Worm (Caenorhabditis elegans) whole organism, young adult: ENCODE measurements around the gene C29E4.17.
A peak's percentile ranks its signal among the peaks of the same experiment; 100 is the strongest.
"Not testable (repeated sequence)": the region's sequence is repeated elsewhere in the genome, so short reads cannot be mapped to it uniquely, and the experiment has no call there.

Source experiments
- B0019.2 ChIP-seq: fragments of 200-800 bp; sonication (Bioruptor generic); conservative IDR thresholded peaks from 2 replicates; pipeline ENCODE4 v1.3.6; 2022; ENCODE audit warnings: missing genetic modification reagents, missing genetic modification characterization, missing compliant biosample characterization
- B0261.1 ChIP-seq: sonication (generic microtip); optimal IDR thresholded peaks from 2 replicates; lab custom pipeline; 2016; ENCODE audit warnings: mild to moderate bottlenecking, missing genetic modification characterization, moderate library complexity, missing compliant biosample characterization
- C06A6.2 ChIP-seq: fragments of 200-800 bp; sonication (Bioruptor generic); conservative IDR thresholded peaks from 2 replicates; pipeline ENCODE4 v1.3.6; 2022; ENCODE audit warnings: missing genetic modification characterization, missing compliant biosample characterization
- C17E4.6 ChIP-seq: fragments of 200-800 bp; sonication (Bioruptor generic); IDR thresholded peaks from 2 replicates; pipeline ENCODE4 v1.3.6; 2022; ENCODE audit warnings: missing genetic modification reagents, missing genetic modification characterization, missing compliant biosample characterization
- F33H1.4 ChIP-seq: fragments of 200-800 bp; sonication (Bioruptor generic); IDR thresholded peaks from 2 replicates; pipeline ENCODE4 v1.3.6; 2022; ENCODE audit warnings: missing genetic modification reagents, missing genetic modification characterization, missing compliant biosample characterization
- F49E8.2 ChIP-seq: sonication (generic microtip); optimal IDR thresholded peaks from 3 replicates; lab custom pipeline; 2017; ENCODE audit warnings: missing genetic modification characterization, mild to moderate bottlenecking, missing compliant biosample characterization, antibody characterized with exemption, moderate library complexity; ENCODE audit not compliant: insufficient read depth
- F55B11.4 ChIP-seq: sonication (generic microtip); optimal IDR thresholded peaks from 2 replicates; lab custom pipeline; 2016; ENCODE audit warnings: missing compliant biosample characterization, missing genetic modification characterization, borderline replicate concordance; ENCODE audit not compliant: insufficient read depth
- K12H6.12 ChIP-seq: fragments of 200-800 bp; sonication (Bioruptor generic); optimal IDR thresholded peaks from 2 replicates; lab custom pipeline; 2018; ENCODE audit warnings: mild to moderate bottlenecking, missing genetic modification characterization, missing compliant biosample characterization
- Y53G8AR.9 ChIP-seq: fragments of 200-800 bp; sonication (Bioruptor generic); conservative IDR thresholded peaks from 2 replicates; pipeline ENCODE4 v1.3.6; 2022; ENCODE audit warnings: missing genetic modification reagents, missing genetic modification characterization, missing compliant biosample characterization
- Y56A3A.18 ChIP-seq: fragments of 200-800 bp; sonication (Bioruptor generic); IDR thresholded peaks from 2 replicates; pipeline ENCODE4 v1.3.6; 2022; ENCODE audit warnings: missing genetic modification reagents, missing genetic modification characterization, missing compliant biosample characterization
- ZK185.1 ChIP-seq: sonication (generic microtip); optimal IDR thresholded peaks from 2 replicates; lab custom pipeline; 2016; ENCODE audit warnings: mild to moderate bottlenecking, missing genetic modification characterization, missing compliant biosample characterization; ENCODE audit not compliant: poor library complexity, severe bottlenecking
- ama-1 ChIP-seq, 3 experiments: fragments of 150-350 bp in 1 of 3; sonication (generic microtip) in 2 of 3; optimal IDR thresholded peaks; 2 replicates each; lab custom pipeline; 2014 to 2018; ENCODE audit warnings: missing biosample characterization in 2 of 3, missing genetic modification characterization in 2 of 3, missing genetic modification reagents in 2 of 3
- attf-5 ChIP-seq: fragments of 200-800 bp; sonication (Bioruptor generic); optimal IDR thresholded peaks from 2 replicates; lab custom pipeline; 2018; ENCODE audit warnings: mild to moderate bottlenecking, missing genetic modification characterization, missing compliant biosample characterization
- cebp-1 ChIP-seq, 2 experiments: fragments of 200-800 bp in 1 of 2; sonication (Bioruptor generic) in 1 of 2; sonication (generic microtip) in 1 of 2; IDR thresholded peaks in 1 of 2; optimal IDR thresholded peaks in 1 of 2; 2 replicates each; pipeline versions ENCODE4 v1.3.6 to Lab custom; 2017 to 2022; ENCODE audit warnings: missing compliant biosample characterization in 2 of 2, missing genetic modification characterization in 2 of 2, mild to moderate bottlenecking in 1 of 2, missing genetic modification reagents in 1 of 2, moderate library complexity in 1 of 2
- ceh-58 ChIP-seq: fragments of 200-800 bp; sonication (Bioruptor generic); IDR thresholded peaks from 2 replicates; pipeline ENCODE4 v1.3.6; 2022; ENCODE audit warnings: missing genetic modification characterization, missing compliant biosample characterization
- ceh-79 ChIP-seq: sonication (generic microtip); optimal IDR thresholded peaks from 2 replicates; lab custom pipeline; 2017; ENCODE audit warnings: mild to moderate bottlenecking, missing genetic modification characterization, missing compliant biosample characterization
- dpl-1 ChIP-seq: fragments of 150-350 bp; optimal IDR thresholded peaks from 2 replicates; lab custom pipeline; 2014; ENCODE audit warnings: missing biosample characterization, missing genetic modification reagents, missing genetic modification characterization
- ekl-4 ChIP-seq: fragments of 200-800 bp; sonication (Bioruptor generic); IDR thresholded peaks from 2 replicates; pipeline ENCODE4 v1.3.6; 2022; ENCODE audit warnings: missing genetic modification reagents, missing genetic modification characterization, missing compliant biosample characterization
- hmg-1.2 ChIP-seq: fragments of 200-800 bp; sonication (Bioruptor generic); IDR thresholded peaks from 2 replicates; pipeline ENCODE4 v1.3.6; 2022; ENCODE audit warnings: missing genetic modification reagents, missing genetic modification characterization, missing compliant biosample characterization
- hrde-1 ChIP-seq: sonication (generic microtip); optimal IDR thresholded peaks from 2 replicates; lab custom pipeline; 2016; ENCODE audit warnings: missing genetic modification characterization, mild to moderate bottlenecking, missing compliant biosample characterization, moderate library complexity, missing genotype, missing genetic modification reagents, borderline replicate concordance
- lin-26 ChIP-seq: fragments of 200-800 bp; sonication (Bioruptor generic); IDR thresholded peaks from 2 replicates; pipeline ENCODE4 v1.3.6; 2022; ENCODE audit warnings: missing genetic modification reagents, missing genetic modification characterization, missing compliant biosample characterization
- lin-40 ChIP-seq: sonication (generic microtip); optimal IDR thresholded peaks from 2 replicates; lab custom pipeline; 2016; ENCODE audit warnings: missing genetic modification characterization, mild to moderate bottlenecking, missing compliant biosample characterization, missing genotype, missing genetic modification reagents
- lin-54 ChIP-seq: fragments of 200-800 bp; sonication (Bioruptor generic); optimal IDR thresholded peaks from 2 replicates; lab custom pipeline; 2018; ENCODE audit warnings: mild to moderate bottlenecking, missing genetic modification characterization, missing compliant biosample characterization
- madf-3 ChIP-seq: fragments of 200-800 bp; sonication (Bioruptor generic); IDR thresholded peaks from 2 replicates; pipeline ENCODE4 v1.3.6; 2022; ENCODE audit warnings: missing genetic modification reagents, missing genetic modification characterization, missing compliant biosample characterization
- madf-6 ChIP-seq: fragments of 200-800 bp; sonication (Bioruptor generic); IDR thresholded peaks from 2 replicates; pipeline ENCODE4 v1.3.6; 2022; ENCODE audit warnings: missing genetic modification reagents, missing genetic modification characterization, missing compliant biosample characterization
- mes-4 ChIP-seq: sonication (generic microtip); optimal IDR thresholded peaks from 2 replicates; lab custom pipeline; 2016; ENCODE audit warnings: missing genotype, missing genetic modification characterization, missing compliant biosample characterization
- nhr-80 ChIP-seq: sonication (generic microtip); optimal IDR thresholded peaks from 2 replicates; lab custom pipeline; 2016; ENCODE audit warnings: missing genetic modification characterization, missing compliant biosample characterization
- rpc-1 ChIP-seq, 2 experiments: fragments of 150-350 bp in 1 of 2; sonication (generic microtip) in 1 of 2; optimal IDR thresholded peaks; 2 replicates each; lab custom pipeline; 2014 to 2018; ENCODE audit warnings: missing biosample characterization in 1 of 2, missing genetic modification characterization in 1 of 2, missing genetic modification reagents in 1 of 2, missing genotype in 1 of 2
- snpc-3.4 ChIP-seq: sonication (generic microtip); optimal IDR thresholded peaks from 2 replicates; lab custom pipeline; 2017; ENCODE audit warnings: missing genetic modification characterization, mild to moderate bottlenecking, missing compliant biosample characterization, antibody characterized with exemption, moderate library complexity, missing genotype, missing genetic modification reagents
- tbp1 ChIP-seq: fragments of 200-800 bp; sonication (Bioruptor generic); optimal IDR thresholded peaks from 2 replicates; lab custom pipeline; 2018; ENCODE audit warnings: mild to moderate bottlenecking, missing genetic modification characterization, missing compliant biosample characterization
- ztf-18 ChIP-seq: sonication (generic microtip); optimal IDR thresholded peaks from 2 replicates; lab custom pipeline; 2016; ENCODE audit warnings: missing genotype, mild to moderate bottlenecking, missing genetic modification characterization, missing compliant biosample characterization
- ztf-6 ChIP-seq: fragments of 200-800 bp; sonication (Bioruptor generic); IDR thresholded peaks from 2 replicates; pipeline ENCODE4 v1.3.6; 2022; ENCODE audit warnings: missing genetic modification reagents, missing genetic modification characterization, missing compliant biosample characterization

The C29E4.17 gene

ce11 chrIII:7962641-7963040 is 40.3 kb downstream of the C29E4.17 start, which contains the start of gene F54H12.4:
Gene F54H12.4, minus strand, starts transcription at chrIII:7962741.
- not testable (repeated sequence) for TF ChIP-seq ZK185.1 (tag; lab: Kevin White, UChicago); lin-54; madf-6 (GFP tag; lab: Robert Waterston, UW)
- TF ChIP-seq, all 124 proteins: peak for 0; not testable (repeated sequence) for 124

DNA sequence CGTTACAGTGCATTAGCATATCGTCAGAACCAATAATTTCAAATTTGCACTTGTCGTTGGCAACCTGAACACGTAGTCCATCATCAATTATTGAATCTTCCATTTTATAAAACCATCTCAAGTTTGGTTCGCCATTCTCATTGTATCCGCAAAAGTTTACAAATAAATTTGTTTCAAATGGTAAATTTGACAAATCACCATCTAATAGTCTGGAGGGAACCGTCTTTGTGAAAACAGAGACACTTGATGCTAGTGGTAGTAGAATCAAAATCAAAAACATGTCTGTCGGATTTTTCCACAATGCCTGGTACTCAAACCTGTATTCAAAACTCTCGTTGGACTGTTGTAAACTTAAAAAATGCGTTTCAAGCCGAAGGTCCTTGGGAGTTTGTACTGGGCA is 42.0 kb downstream of the C29E4.17 start, which contains the start of gene F54H12.2:
TSS of gene F54H12.2 (plus strand) at position 301 of the 400 bp plus-strand sequence.
- not testable (repeated sequence) for TF ChIP-seq ztf-6 (GFP tag; lab: Robert Waterston, UW); mes-4; B0019.2

DNA sequence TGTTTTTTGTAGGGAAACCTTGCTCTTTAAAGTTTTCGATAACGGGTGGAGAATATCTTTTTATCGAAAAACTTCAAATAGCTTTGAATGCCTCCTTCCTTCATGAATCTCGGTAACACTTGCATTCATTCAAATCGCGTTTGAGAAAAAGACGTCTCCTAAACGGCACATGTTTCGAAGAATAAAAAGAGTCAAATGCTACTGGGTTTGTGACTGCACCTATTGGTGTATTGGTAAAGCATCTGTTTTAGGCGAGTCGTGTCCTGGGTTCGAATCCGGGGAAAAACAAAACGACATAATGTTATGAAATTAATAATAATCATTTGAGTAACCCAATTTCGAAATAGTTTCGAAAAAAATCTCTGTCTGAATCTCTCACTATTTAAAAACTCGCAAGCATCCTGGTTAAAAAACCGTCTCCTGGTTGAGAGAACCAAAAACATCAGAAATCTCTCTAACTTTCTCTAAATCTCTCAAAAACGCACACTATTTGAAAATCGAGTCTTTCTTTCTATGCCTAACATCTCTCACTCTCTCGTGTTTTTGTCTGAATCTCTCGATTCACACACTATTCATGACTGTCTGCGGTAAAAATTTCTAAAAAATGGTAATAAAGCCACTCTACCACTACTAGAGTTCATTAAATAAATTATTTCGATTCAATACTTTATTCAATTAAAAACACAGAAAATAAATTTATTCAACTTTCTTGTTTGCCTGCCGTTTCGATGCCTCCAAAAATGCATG is 43.8 kb downstream of the C29E4.17 start:
- TF ChIP-seq rpc-1 (optimal IDR thresholded peaks at IDR 0.05; lab: Kevin White, UChicago): peak; percentile 23
- TF ChIP-seq rpc-1 (tag; optimal IDR thresholded peaks at IDR 0.05; lab: Kevin White, UChicago): peak; percentile 66
- peak; percentile 57 for TF ChIP-seq hmg-1.2 (GFP tag; lab: Robert Waterston, UW)
- peak; percentile 14 for TF ChIP-seq tbp1 (GFP tag; lab: Kevin White, UChicago)
- TF ChIP-seq B0261.1 (tag; lab: Kevin White, UChicago): peak; percentile 38
- peak; percentile 44; the same call in 1 of the 2 replicates for TF ChIP-seq lin-26
- TF ChIP-seq ztf-18 (tag; lab: Kevin White, UChicago): peak; percentile 31
- peak; percentile 46; the same call in 1 of the 2 replicates for TF ChIP-seq madf-6 (GFP tag; lab: Robert Waterston, UW)

- TF ChIP-seq nhr-80 (tag; lab: Kevin White, UChicago) (no peak), C17E4.6 (GFP tag; lab: Robert Waterston, UW) (no peak), F55B11.4 (tag; lab: Kevin White, UChicago) (no peak), attf-5 (GFP tag; lab: Kevin White, UChicago) (no peak), C06A6.2 (GFP tag; lab: Robert Waterston, UW) (no peak), lin-54 (no peak), ceh-79 (no peak), lin-40 (tag; lab: Kevin White, UChicago) (no peak), F33H1.4 (GFP tag; lab: Robert Waterston, UW) (no peak)
These were observed 46.8 kb downstream of the C29E4.17 start, which contains the start of the genes F54H12.8 and F54H12.7 for ce11 chrIII:7969121-7969520. Gene F54H12.8, minus strand, starts transcription at chrIII:7969221. Gene F54H12.7, plus strand, starts transcription at chrIII:7969349.

DNA sequence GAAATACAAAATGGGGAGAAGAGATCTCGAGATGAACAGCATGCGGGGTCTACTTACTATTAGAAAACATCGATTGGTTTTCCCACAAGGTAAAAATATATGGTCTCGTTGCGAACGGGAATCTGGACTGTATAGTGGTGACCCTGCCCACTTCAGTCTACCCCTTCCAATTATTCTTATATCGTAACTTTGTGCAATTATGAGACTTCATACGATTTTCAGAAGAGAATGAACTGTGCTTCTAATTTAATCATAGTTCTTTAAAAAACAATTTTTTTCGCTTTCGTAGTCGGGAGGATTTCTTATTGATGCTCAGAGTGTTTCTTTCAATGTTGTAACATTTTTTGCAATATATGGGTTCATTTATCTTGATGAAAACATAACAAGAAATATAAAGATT is 49.8 kb downstream of the C29E4.17 start, which contains the start of gene F54H12.5:
TSS of gene F54H12.5 (minus strand) at position 101 of the 400 bp plus-strand sequence.
- TF ChIP-seq Y53G8AR.9 (GFP tag; lab: Robert Waterston, UW): 0 out of 2 replicates have a peak, but pooled peaks have one; percentile 36
- TF ChIP-seq dpl-1 (GFP tag; lab: Kevin White, UChicago): no peak
- no peak for TF ChIP-seq cebp-1 (GFP tag; IDR thresholded peaks at IDR 0.05; lab: Robert Waterston, UW)
- no peak for TF ChIP-seq cebp-1 (tag; optimal IDR thresholded peaks at IDR 0.05; lab: Kevin White, UChicago)
- TF ChIP-seq snpc-3.4: peak; percentile 21
- TF ChIP-seq ceh-58: no peak
- TF ChIP-seq madf-6 (GFP tag; lab: Robert Waterston, UW): peak; percentile 39; the same call in 1 of the 2 replicates
- no peak for TF ChIP-seq ama-1 (optimal IDR thresholded peaks at IDR 0.05; lab: Kevin White, UChicago)
- peak in 1 of 2 experiments; percentile 15 for TF ChIP-seq ama-1 (GFP tag; optimal IDR thresholded peaks at IDR 0.05; lab: Kevin White, UChicago)
- peak; percentile 31 for TF ChIP-seq hrde-1 (tag; lab: Kevin White, UChicago)
- TF ChIP-seq K12H6.12 (tag; lab: Kevin White, UChicago): no peak
- 0 out of 2 replicates have a peak, but pooled peaks have one; percentile 48 for TF ChIP-seq Y56A3A.18
- TF ChIP-seq madf-3: 0 out of 2 replicates have a peak, but pooled peaks have one; percentile 45
- peak; percentile 10 for TF ChIP-seq F49E8.2
- TF ChIP-seq ekl-4 (GFP tag; lab: Robert Waterston, UW): 0 out of 2 replicates have a peak, but pooled peaks have one; percentile 52
